Worm (Caenorhabditis elegans) whole organism, L1 larva: Measurements from ENCODE around the gene pals-18.
"Not testable (repeated sequence)": the region's sequence is repeated elsewhere in the genome, so short reads cannot be mapped to it uniquely, and the experiment has no call there.

ENCODE experiments used
- C16A3.4 ChIP-seq: fragments of 150-350 bp; optimal IDR thresholded peaks from 2 replicates; lab custom pipeline; 2014; ENCODE audit warnings: missing biosample characterization, missing genetic modification characterization
- aha-1 ChIP-seq: fragments of 150-350 bp; optimal IDR thresholded peaks from 2 replicates; lab custom pipeline; 2014; ENCODE audit warnings: missing biosample characterization, missing genetic modification characterization
- ceh-63 ChIP-seq: fragments of 200-800 bp; sonication (Bioruptor generic); optimal IDR thresholded peaks from 2 replicates; lab custom pipeline; 2018; ENCODE audit warnings: mild to moderate bottlenecking, missing genetic modification characterization, missing compliant biosample characterization
- ceh-8 ChIP-seq: fragments of 200-800 bp; sonication (Bioruptor generic); optimal IDR thresholded peaks from 2 replicates; lab custom pipeline; 2018; ENCODE audit warnings: mild to moderate bottlenecking, missing genetic modification characterization, moderate library complexity, missing compliant biosample characterization
- ces-1 ChIP-seq: fragments of 150-350 bp; optimal IDR thresholded peaks from 2 replicates; lab custom pipeline; 2014; ENCODE audit warnings: missing biosample characterization, missing genetic modification reagents, missing genetic modification characterization
- dsc-1 ChIP-seq: sonication (generic microtip); optimal IDR thresholded peaks from 2 replicates; lab custom pipeline; 2016; ENCODE audit warnings: mild to moderate bottlenecking, missing genetic modification characterization, missing compliant biosample characterization
- efl-1 ChIP-seq, 4 experiments: fragments of 150-350 bp; optimal IDR thresholded peaks in 3 of 4; peaks in 1 of 4; 1 replicate in 1 of 4; 2 replicates in 3 of 4; lab custom pipeline; 2014; ENCODE audit warnings: missing biosample characterization in 2 of 4, missing genetic modification characterization in 2 of 4, missing genetic modification reagents in 2 of 4
- efl-3 ChIP-seq: fragments of 200-800 bp; sonication (Bioruptor generic); optimal IDR thresholded peaks from 2 replicates; lab custom pipeline; 2018; ENCODE audit warnings: mild to moderate bottlenecking, missing genetic modification characterization, missing compliant biosample characterization
- elt-2 ChIP-seq: sonication (generic microtip); optimal IDR thresholded peaks from 2 replicates; lab custom pipeline; 2016; ENCODE audit warnings: missing genetic modification characterization, mild to moderate bottlenecking, inconsistent platforms, missing compliant biosample characterization, missing genetic modification reagents
- ets-5 ChIP-seq: fragments of 200-800 bp; sonication (Bioruptor generic); IDR thresholded peaks from 2 replicates; pipeline ENCODE4 v1.3.6; 2022; ENCODE audit warnings: missing genetic modification characterization, missing compliant biosample characterization
- fkh-4 ChIP-seq: sonication (generic microtip); optimal IDR thresholded peaks from 2 replicates; lab custom pipeline; 2016; ENCODE audit warnings: missing compliant biosample characterization, missing genetic modification characterization, borderline replicate concordance
- fkh-8 ChIP-seq: sonication (generic microtip); optimal IDR thresholded peaks from 2 replicates; lab custom pipeline; 2016; ENCODE audit warnings: mild to moderate bottlenecking, missing genetic modification characterization, missing compliant biosample characterization
- grh-1 ChIP-seq: fragments of 200-800 bp; sonication (Bioruptor generic); IDR thresholded peaks from 2 replicates; pipeline ENCODE4 v1.3.6; 2022; ENCODE audit warnings: missing genetic modification reagents, missing genetic modification characterization, missing compliant biosample characterization
- hlh-17 ChIP-seq: fragments of 200-800 bp; sonication (Bioruptor generic); optimal IDR thresholded peaks from 2 replicates; lab custom pipeline; 2018; ENCODE audit warnings: missing genetic modification characterization, mild to moderate bottlenecking, missing compliant biosample characterization, moderate library complexity, borderline replicate concordance
- hpl-2 ChIP-seq: fragments of 150-350 bp; optimal IDR thresholded peaks from 2 replicates; lab custom pipeline; 2014; ENCODE audit warnings: missing biosample characterization, missing genetic modification reagents, missing genetic modification characterization
- jun-1 ChIP-seq: fragments of 150-350 bp; optimal IDR thresholded peaks from 2 replicates; lab custom pipeline; 2014; ENCODE audit warnings: missing biosample characterization, missing genetic modification reagents, missing genetic modification characterization
- lin-13 ChIP-seq: fragments of 150-350 bp; optimal IDR thresholded peaks from 2 replicates; lab custom pipeline; 2014; ENCODE audit warnings: missing biosample characterization, missing genetic modification reagents, missing genetic modification characterization
- lin-15B ChIP-seq: fragments of 150-350 bp; sonication (generic microtip); optimal IDR thresholded peaks from 3 replicates; lab custom pipeline; 2014; ENCODE audit warnings: missing biosample characterization, missing genetic modification characterization
- lir-3 ChIP-seq: sonication (generic microtip); optimal IDR thresholded peaks from 2 replicates; lab custom pipeline; 2016; ENCODE audit warnings: mild to moderate bottlenecking, missing genetic modification characterization, moderate library complexity, missing compliant biosample characterization; ENCODE audit not compliant: poor library complexity
- lsy-2 ChIP-seq, 2 experiments: fragments of 150-350 bp; optimal IDR thresholded peaks; 2 replicates each; lab custom pipeline; 2014; ENCODE audit warnings: missing biosample characterization in 2 of 2, missing genetic modification characterization in 2 of 2
- mab-9 ChIP-seq: fragments of 200-800 bp; sonication (Bioruptor generic); IDR thresholded peaks from 2 replicates; pipeline ENCODE4 v1.3.6; 2022; ENCODE audit warnings: missing genetic modification reagents, missing genetic modification characterization, missing compliant biosample characterization
- mdl-1 ChIP-seq, 2 experiments: fragments of 150-350 bp; optimal IDR thresholded peaks; 2 replicates each; lab custom pipeline; 2014 to 2017; ENCODE audit warnings: missing biosample characterization in 2 of 2, missing genetic modification characterization in 2 of 2, inconsistent platforms in 1 of 2
- mef-2 ChIP-seq: fragments of 150-350 bp; optimal IDR thresholded peaks from 2 replicates; lab custom pipeline; 2014; ENCODE audit warnings: missing biosample characterization, missing genetic modification characterization
- mep-1 ChIP-seq: fragments of 150-350 bp; optimal IDR thresholded peaks from 2 replicates; lab custom pipeline; 2014; ENCODE audit warnings: missing biosample characterization, missing genetic modification characterization
- nhr-11 ChIP-seq: fragments of 150-350 bp; optimal IDR thresholded peaks from 2 replicates; lab custom pipeline; 2014; ENCODE audit warnings: missing biosample characterization, missing genetic modification characterization
- nhr-19 ChIP-seq: fragments of 200-800 bp; sonication (Bioruptor generic); conservative IDR thresholded peaks from 2 replicates; pipeline ENCODE4 v1.3.6; 2022; ENCODE audit warnings: missing genetic modification characterization, missing compliant biosample characterization
- nhr-20 ChIP-seq: sonication (generic microtip); optimal IDR thresholded peaks from 2 replicates; lab custom pipeline; 2016; ENCODE audit warnings: mild to moderate bottlenecking, missing genetic modification characterization, missing compliant biosample characterization
- nhr-47 ChIP-seq: sonication (generic microtip); optimal IDR thresholded peaks from 2 replicates; lab custom pipeline; 2016; ENCODE audit warnings: mild to moderate bottlenecking, missing genetic modification characterization, moderate library complexity, missing compliant biosample characterization
- nhr-76 ChIP-seq: sonication (generic microtip); optimal IDR thresholded peaks from 2 replicates; lab custom pipeline; 2017; ENCODE audit warnings: missing biosample characterization, missing genetic modification characterization
- nhr-77 ChIP-seq: fragments of 150-350 bp; optimal IDR thresholded peaks from 2 replicates; lab custom pipeline; 2014; ENCODE audit warnings: missing biosample characterization, missing genetic modification characterization
- nhr-84 ChIP-seq: sonication (generic microtip); optimal IDR thresholded peaks from 2 replicates; lab custom pipeline; 2017; ENCODE audit warnings: missing biosample characterization, missing genetic modification characterization
- nhr-85 ChIP-seq: sonication (generic microtip); peaks from one replicate; lab custom pipeline; 2016; ENCODE audit warnings: missing genetic modification characterization, inconsistent platforms, missing compliant biosample characterization
- nhr-90 ChIP-seq: sonication (generic microtip); optimal IDR thresholded peaks from 2 replicates; lab custom pipeline; 2016; ENCODE audit warnings: mild to moderate bottlenecking, missing genetic modification characterization, missing compliant biosample characterization; ENCODE audit not compliant: poor library complexity
- rnt-1 ChIP-seq: sonication (generic microtip); optimal IDR thresholded peaks from 2 replicates; lab custom pipeline; 2016; ENCODE audit warnings: mild to moderate bottlenecking, missing genetic modification characterization, moderate library complexity, missing compliant biosample characterization
- snpc-4 ChIP-seq: fragments of 150-350 bp; optimal IDR thresholded peaks from 2 replicates; lab custom pipeline; 2014; ENCODE audit warnings: missing biosample characterization, missing genetic modification characterization
- snu-23 ChIP-seq: sonication (generic microtip); optimal IDR thresholded peaks from 2 replicates; lab custom pipeline; 2016; ENCODE audit warnings: missing genetic modification characterization, missing compliant biosample characterization
- sptf-1 ChIP-seq: fragments of 150-350 bp; optimal IDR thresholded peaks from 2 replicates; lab custom pipeline; 2014; ENCODE audit warnings: missing biosample characterization, missing genetic modification characterization
- swsn-7 ChIP-seq: sonication (generic microtip); optimal IDR thresholded peaks from 2 replicates; lab custom pipeline; 2016; ENCODE audit warnings: missing genetic modification characterization, missing compliant biosample characterization
- tlp-1 ChIP-seq: fragments of 150-350 bp; optimal IDR thresholded peaks from 2 replicates; lab custom pipeline; 2014; ENCODE audit warnings: missing biosample characterization, missing genetic modification characterization
- unc-86 ChIP-seq: sonication (generic microtip); optimal IDR thresholded peaks from 2 replicates; lab custom pipeline; 2016; ENCODE audit warnings: missing genetic modification characterization, missing compliant biosample characterization
- xbp-1 ChIP-seq: sonication (generic microtip); optimal IDR thresholded peaks from 2 replicates; lab custom pipeline; 2016; ENCODE audit warnings: missing genetic modification characterization, missing compliant biosample characterization
- zag-1 ChIP-seq: fragments of 150-350 bp; optimal IDR thresholded peaks from 2 replicates; lab custom pipeline; 2014; ENCODE audit warnings: missing biosample characterization, missing genetic modification characterization

Gene pals-18

DNA sequence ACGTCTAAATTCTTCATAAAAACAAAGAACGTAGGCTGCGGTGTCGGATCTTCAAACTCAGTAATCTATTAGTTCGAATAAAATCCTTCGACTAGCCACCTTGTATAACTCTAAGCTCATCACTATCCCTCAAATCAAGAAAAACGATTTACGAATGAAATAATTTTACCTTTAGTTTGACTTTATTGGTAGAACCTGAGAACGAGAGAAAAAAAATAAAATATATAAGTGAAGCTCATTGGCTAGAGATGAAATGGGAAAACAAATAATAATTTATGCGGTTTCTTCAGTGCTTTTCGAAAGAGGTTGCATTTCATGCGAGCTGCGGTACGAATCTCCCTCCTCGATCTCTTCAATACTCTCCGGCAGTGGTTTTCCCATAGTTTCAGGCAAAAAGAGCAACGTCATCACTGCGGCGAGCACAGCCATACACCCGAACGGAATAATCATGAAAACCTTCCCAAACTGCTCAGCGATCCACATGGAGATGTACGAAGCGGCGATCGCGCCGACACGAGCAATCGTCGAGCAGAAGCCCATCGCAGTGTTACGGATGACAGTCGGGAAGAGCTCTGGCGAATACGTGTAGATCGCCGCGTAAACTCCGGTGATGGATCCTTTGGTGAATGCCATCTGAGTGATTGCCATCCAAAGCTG is 16.6 kb downstream of the pals-18 start (continued):
- TF ChIP-seq efl-3 (GFP tag; lab: Kevin White, UChicago), result no peak
- peak; percentile 33 for TF ChIP-seq xbp-1
- no peak for TF ChIP-seq jun-1 (tag; lab: Kevin White, UChicago)
- TF ChIP-seq nhr-47 (tag; lab: Kevin White, UChicago), result peak; percentile 67
- TF ChIP-seq mdl-1 (tag; optimal IDR thresholded peaks at IDR 0.05; lab: Kevin White, UChicago), result no peak
- peak; percentile 31 for TF ChIP-seq lin-13 (GFP tag; lab: Kevin White, UChicago)
- peak; percentile 86 for TF ChIP-seq nhr-90 (tag; lab: Kevin White, UChicago)
- TF ChIP-seq C16A3.4 (tag; lab: Kevin White, UChicago), result peak; percentile 39
- TF ChIP-seq nhr-85 (tag; lab: Kevin White, UChicago), result peak; percentile 68
- peak; percentile 23 for TF ChIP-seq dsc-1
- peak; percentile 53 to 68 for TF ChIP-seq lsy-2 (tag; optimal IDR thresholded peaks at IDR 0.05; lab: Kevin White, UChicago)
- peak; percentile 62 for TF ChIP-seq elt-2 (tag; lab: Kevin White, UChicago)
- peak; percentile 35 for TF ChIP-seq nhr-11 (tag; lab: Kevin White, UChicago)
- TF ChIP-seq lir-3, result no peak
- TF ChIP-seq grh-1 (GFP tag; lab: Robert Waterston, UW), result peak; percentile 48; the same call in 1 of the 2 replicates
- TF ChIP-seq ets-5 (GFP tag; lab: Robert Waterston, UW), result no peak
- peak; percentile 50 for TF ChIP-seq nhr-20
- no peak for TF ChIP-seq nhr-76 (tag; lab: Kevin White, UChicago)
- peak; percentile 10 to 13 for TF ChIP-seq efl-1 (optimal IDR thresholded peaks at IDR 0.05; lab: Kevin White, UChicago)
- TF ChIP-seq efl-1 (GFP tag; optimal IDR thresholded peaks at IDR 0.05 in 1 of 2; lab: Kevin White, UChicago), result peak in 1 of 2 experiments; percentile 92
- TF ChIP-seq, all 84 proteins: peak for 36

DNA sequence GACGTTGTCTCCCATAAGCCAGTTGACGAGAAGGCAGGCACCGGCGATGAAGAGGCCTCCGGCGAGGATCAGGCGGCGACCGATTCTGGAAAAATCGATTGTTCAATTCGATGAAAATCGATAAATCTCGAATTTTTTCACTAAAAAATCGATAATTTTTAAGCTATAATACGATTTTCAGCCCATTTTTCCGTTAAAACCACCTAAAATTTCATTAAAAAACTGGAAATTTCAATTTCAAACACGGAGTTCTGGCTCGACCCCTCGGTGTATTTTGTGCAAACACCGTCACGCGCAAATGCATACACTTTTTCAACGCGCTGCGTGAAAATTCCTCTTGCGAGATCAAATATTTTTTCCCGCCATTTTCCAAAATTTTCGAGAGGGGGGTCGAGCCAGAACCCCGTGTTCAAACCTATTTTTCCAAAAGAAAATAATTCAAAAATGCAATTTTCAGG is 17.2 kb downstream of the pals-18 start:
- peak in 1 of 2 experiments; percentile 12 for TF ChIP-seq efl-1 (optimal IDR thresholded peaks at IDR 0.05; lab: Kevin White, UChicago)
- not testable (repeated sequence) for TF ChIP-seq efl-1 (GFP tag; optimal IDR thresholded peaks at IDR 0.05 in 1 of 2; lab: Kevin White, UChicago)
- TF ChIP-seq, all 84 proteins: peak for 1; not testable (repeated sequence) for 83

ce11 chrIII:1421436-1421835 is 18.2 kb downstream of the pals-18 start:
- TF ChIP-seq snu-23 (GFP tag; lab: Kevin White, UChicago), result no peak
- TF ChIP-seq, all 84 proteins: peak for 0

ce11 chrIII:1424305-1424704 is 21.1 kb downstream of the pals-18 start:
- TF ChIP-seq ces-1 (GFP tag; lab: Kevin White, UChicago) (no peak), nhr-19 (GFP tag; lab: Robert Waterston, UW) (peak; percentile 69), tlp-1 (tag; lab: Kevin White, UChicago) (no peak), dsc-1 (peak; percentile 77), nhr-77 (tag; lab: Kevin White, UChicago) (peak; percentile 34), nhr-76 (tag; lab: Kevin White, UChicago) (no peak), nhr-84 (no peak), mef-2 (no peak), rnt-1 (tag; lab: Kevin White, UChicago) (no peak), snpc-4 (peak; percentile 17), fkh-4 (no peak), zag-1 (tag; lab: Kevin White, UChicago) (no peak), fkh-8 (tag; lab: Kevin White, UChicago) (peak; percentile 44), C16A3.4 (tag; lab: Kevin White, UChicago) (peak; percentile 34), ceh-63 (no peak), sptf-1 (no peak), nhr-11 (tag; lab: Kevin White, UChicago) (no peak), ceh-8 (GFP tag; lab: Kevin White, UChicago) (peak; percentile 53), nhr-20 (peak; percentile 59), grh-1 (GFP tag; lab: Robert Waterston, UW) (peak; percentile 41; the same call in 1 of the 2 replicates), swsn-7 (tag; lab: Kevin White, UChicago) (peak; percentile 69), nhr-90 (tag; lab: Kevin White, UChicago) (peak; percentile 60), efl-3 (GFP tag; lab: Kevin White, UChicago) (no peak), aha-1 (no peak), hlh-17 (GFP tag; lab: Kevin White, UChicago) (no peak), hpl-2 (GFP tag; lab: Kevin White, UChicago) (no peak), lin-15B (tag; lab: Kevin White, UChicago) (peak; percentile 47), mdl-1 (tag; optimal IDR thresholded peaks at IDR 0.05; lab: Kevin White, UChicago) (peak in 1 of 2 experiments; percentile 57), mab-9 (GFP tag; lab: Robert Waterston, UW) (peak; percentile 57; the same call in 1 of the 2 replicates), nhr-47 (tag; lab: Kevin White, UChicago) (peak; percentile 86), mep-1 (tag; lab: Kevin White, UChicago) (peak; percentile 51), unc-86 (tag; lab: Kevin White, UChicago) (peak; percentile 51)
